Worm (Caenorhabditis elegans) whole organism, L4/young adult: Measurements from ENCODE around the gene str-69.

Experiments used
- W03F9.2 ChIP-seq: fragments of 150-350 bp; optimal IDR thresholded peaks from 2 replicates; lab custom pipeline; 2014; ENCODE audit warnings: missing biosample characterization, missing genetic modification characterization
- him-1 ChIP-seq: sonication (generic microtip); optimal IDR thresholded peaks from 2 replicates; lab custom pipeline; 2016; ENCODE audit warnings: missing genotype, missing genetic modification reagents, missing genetic modification characterization, missing compliant biosample characterization

DNA sequence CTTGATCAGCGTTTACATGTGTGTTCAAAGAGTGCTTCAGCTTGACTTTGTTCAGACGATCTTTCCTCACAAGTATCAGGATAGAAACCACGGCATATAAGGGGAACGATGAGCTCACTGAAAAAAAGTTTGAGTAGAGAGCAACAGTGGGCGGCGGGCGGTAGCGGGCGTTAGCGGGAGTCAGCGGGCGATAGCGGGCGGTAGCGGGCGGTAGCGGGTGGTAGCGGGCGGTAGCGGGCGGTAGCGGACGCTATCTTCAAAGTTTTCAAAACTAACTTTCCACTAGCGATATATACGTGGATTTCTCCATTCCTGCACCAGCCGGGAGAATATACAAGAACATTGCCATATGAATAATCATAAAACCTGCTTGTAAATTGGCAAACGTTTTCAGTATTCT, 39.5 kb upstream of the str-69 start:
- no peak for TF ChIP-seq him-1 (tag; lab: Kevin White, UChicago)
- TF ChIP-seq W03F9.2 (tag; lab: Kevin White, UChicago): no peak
